Worm (Caenorhabditis elegans) whole organism, L4/young adult: ENCODE measurements around the gene arrd-5.

Source experiments
- W03F9.2 ChIP-seq: fragments of 150-350 bp; optimal IDR thresholded peaks from 2 replicates; lab custom pipeline; 2014; ENCODE audit warnings: missing biosample characterization, missing genetic modification characterization
- dao-5 ChIP-seq: sonication (generic microtip); optimal IDR thresholded peaks from 2 replicates; lab custom pipeline; 2016; ENCODE audit warnings: missing genotype, missing genetic modification characterization, moderate library complexity, missing compliant biosample characterization
- him-1 ChIP-seq: sonication (generic microtip); optimal IDR thresholded peaks from 2 replicates; lab custom pipeline; 2016; ENCODE audit warnings: missing genotype, missing genetic modification reagents, missing genetic modification characterization, missing compliant biosample characterization

arrd-5 gene

DNA sequence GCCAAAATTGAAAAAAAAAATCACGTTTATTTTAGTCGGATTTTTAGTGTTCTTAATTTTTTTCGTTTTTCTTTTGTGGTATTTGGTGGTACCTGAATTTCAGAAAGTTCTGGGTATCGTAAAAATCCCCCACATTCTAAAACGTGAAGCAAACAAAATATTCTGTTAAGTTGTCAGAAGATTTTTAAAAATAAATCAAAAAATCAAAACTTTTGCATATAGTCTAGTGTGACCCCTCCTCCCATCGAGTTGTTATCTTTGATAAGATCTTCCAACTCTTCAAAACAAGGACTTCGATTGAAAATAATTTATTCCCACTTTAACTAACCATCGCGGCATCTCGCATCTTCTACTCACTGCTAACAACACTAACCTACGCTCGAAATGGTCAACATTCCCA, 5.9 kb upstream of the arrd-5 start, which contains the start of gene ZK938.1:
Gene ZK938.1, plus strand, starts transcription at position 301 of the 400 bp plus-strand sequence.
- TF ChIP-seq him-1 (tag; lab: Kevin White, UChicago) (no peak), dao-5 (tag; lab: Kevin White, UChicago) (no peak), W03F9.2 (no peak)

DNA sequence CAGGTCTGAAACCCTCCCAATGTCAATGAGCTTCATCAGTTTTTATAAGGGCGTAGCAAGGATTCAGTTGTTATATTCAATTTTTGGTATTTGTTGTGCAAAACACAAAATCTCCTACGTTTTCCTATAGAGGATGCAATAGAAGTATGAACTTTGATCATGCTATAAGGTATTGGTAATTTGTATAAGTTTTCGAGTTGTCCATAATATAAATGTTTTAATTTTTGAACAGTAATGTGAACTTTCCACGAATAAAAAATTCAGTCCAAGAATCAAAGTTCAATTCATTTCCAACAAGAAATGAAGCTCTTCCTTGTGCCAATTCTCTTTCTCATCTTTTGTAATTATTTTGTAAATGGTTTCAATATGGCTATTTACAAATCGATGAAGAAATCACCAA, 4.0 kb upstream of the arrd-5 start, which contains the start of gene ZK938.12:
Gene ZK938.12, plus strand, starts transcription at position 301 of the 400 bp plus-strand sequence.
- TF ChIP-seq him-1 (tag; lab: Kevin White, UChicago) (no peak), W03F9.2 (no peak), dao-5 (tag; lab: Kevin White, UChicago) (no peak)

DNA sequence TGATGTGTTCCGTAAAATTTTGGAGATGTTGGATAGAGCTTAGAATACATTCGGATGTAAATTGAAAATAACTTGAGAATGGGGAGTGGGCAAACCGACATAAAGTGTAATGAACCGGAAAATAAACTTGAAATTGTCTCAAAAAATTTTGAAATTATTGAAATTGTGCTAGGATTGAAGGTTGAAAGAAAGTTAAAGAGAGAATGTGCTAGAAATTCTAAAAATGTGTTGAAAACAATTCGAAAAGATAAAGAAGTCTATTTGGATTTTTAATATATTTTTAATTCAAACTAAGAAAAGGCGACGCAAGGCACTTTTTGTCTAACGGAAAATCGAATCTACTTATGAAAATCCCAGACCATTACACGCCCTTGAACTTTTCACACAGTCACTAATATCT, 1.2 kb upstream of the arrd-5 start, which contains the start of gene ZK938.3:
Gene ZK938.3, minus strand, starts transcription at position 101 of the 400 bp plus-strand sequence.
- TF ChIP-seq W03F9.2 = no peak
- no peak for TF ChIP-seq him-1 (tag; lab: Kevin White, UChicago)
- no peak for TF ChIP-seq dao-5 (tag; lab: Kevin White, UChicago)

DNA sequence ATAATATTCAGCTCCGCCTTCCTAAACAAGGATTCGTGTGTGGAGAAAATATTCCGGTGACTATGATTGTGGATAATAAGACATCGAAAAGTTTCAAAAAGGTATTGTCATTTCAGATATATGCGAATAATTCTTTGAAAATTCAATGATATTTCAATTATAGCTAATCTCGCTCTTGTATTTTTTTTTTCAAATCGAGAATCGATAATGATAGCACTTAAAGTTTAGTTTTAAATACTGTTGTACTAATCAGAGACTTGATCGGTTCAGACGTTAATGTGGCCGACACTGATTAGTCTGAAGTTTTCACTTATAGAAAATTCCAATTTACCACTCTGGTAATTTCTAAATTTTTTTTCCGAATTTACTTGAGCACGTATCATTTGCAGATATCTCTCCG, 937 bp downstream of the arrd-5 start:
- TF ChIP-seq W03F9.2 = no peak
- no peak for TF ChIP-seq dao-5 (tag; lab: Kevin White, UChicago)
- no peak for TF ChIP-seq him-1 (tag; lab: Kevin White, UChicago)

DNA sequence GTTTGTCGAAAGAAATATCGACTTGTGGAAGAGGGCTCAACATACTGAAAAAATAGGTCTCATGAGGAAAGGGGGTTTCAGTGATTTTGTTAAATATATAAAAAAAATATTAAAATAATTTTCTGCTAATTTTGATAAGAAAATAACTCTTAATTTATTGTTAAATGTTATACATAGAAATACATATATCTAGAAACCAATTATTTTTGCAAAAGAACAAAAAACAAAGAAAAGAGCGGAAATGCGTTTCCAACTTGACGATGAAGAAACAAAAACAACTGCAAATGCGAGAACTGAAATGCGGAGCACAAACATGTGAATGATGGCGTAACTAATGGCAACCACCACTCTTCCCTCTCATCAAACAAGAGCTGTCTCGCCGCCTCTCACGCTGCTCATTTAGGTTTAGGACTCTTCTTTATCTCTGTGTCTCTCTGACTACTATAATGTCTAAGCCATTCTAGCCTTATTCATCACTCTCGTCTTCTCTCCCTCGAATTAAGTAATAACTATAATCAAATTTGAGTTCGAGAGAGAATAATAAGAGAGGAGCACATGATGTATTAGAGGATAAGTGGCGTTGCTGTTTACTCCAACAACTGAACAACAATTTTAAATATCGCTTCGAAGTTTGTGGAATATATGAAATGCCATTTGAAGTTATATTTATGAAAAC, 3.4 kb downstream of the arrd-5 start, which contains the start of gene arrd-4:
Gene arrd-4, minus strand, starts transcription at position 51 of the 676 bp plus-strand sequence.
- TF ChIP-seq dao-5 (tag; lab: Kevin White, UChicago) (no peak), him-1 (tag; lab: Kevin White, UChicago) (no peak), W03F9.2 (no peak)

DNA sequence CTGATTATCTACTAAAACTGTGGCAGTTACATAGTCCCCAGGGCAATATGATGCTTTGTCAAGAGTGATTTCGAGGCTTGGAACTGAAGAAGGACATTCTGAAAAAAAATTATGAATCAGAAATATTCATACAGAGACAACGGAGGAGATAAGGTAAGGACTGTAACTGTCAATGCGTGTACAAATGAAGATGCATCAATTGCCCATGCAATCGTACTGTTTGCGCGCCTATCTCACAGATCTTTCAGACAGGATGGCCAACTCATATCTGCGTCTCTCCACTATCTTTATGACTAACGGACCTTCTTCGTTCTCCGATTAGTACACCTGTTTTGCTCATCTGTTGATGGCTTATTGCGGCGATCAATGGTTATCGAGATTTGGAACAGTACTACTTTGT, 5.3 kb downstream of the arrd-5 start, which contains the start of gene ZK938.11:
Gene ZK938.11, minus strand, starts transcription at position 101 of the 400 bp plus-strand sequence.
- TF ChIP-seq him-1 (tag; lab: Kevin White, UChicago) (no peak), dao-5 (tag; lab: Kevin White, UChicago) (no peak), W03F9.2 (no peak)

DNA sequence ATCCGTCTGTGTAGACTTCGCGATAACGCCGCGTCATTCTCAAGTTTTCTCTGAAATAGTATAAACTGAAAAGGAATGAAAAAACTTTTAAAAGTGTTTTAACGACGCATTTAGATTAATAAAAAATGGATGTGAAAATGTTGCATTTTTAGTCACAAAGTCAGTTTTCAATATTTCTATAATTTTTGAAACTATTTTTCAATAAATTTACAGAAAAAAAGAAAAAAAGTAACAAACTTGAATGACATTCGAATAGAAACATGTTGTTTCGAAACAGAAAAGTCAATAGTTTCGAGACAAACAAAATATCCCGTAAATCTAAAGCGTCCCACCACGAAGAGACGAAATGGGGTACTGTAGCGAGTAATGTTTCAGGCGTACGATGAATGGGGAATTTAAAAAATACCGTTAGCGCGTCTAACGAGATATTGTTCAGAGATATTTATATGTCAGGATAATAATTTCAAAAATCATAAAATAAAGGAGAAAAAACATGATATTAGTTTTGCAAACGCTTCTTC, 7.0 kb downstream of the arrd-5 start, which contains the start of gene rnh-1.2:
Gene rnh-1.2, minus strand, starts transcription at position 51 of the 521 bp plus-strand sequence.
- no peak for TF ChIP-seq dao-5 (tag; lab: Kevin White, UChicago)
- TF ChIP-seq him-1 (tag; lab: Kevin White, UChicago) = no peak
- no peak for TF ChIP-seq W03F9.2

DNA sequence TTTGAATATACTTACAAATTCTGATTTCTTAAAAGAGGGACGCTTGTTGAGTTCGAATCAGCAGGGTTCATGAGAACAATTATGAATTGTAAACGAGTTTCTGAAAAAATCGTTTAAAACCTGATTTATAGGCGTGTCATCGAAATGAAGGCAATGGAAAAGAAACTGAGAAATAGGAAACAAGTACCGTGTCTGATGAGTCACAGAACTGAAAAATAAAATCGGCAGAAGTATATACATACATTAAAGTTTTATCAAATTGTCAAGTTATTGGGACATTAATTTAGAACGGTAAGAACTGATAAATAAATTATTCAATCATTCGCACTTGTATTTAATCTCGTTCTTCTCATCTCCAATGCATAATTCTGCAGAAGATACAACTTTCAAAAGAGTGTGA, 10.2 kb downstream of the arrd-5 start, which contains the start of gene chil-9:
Gene chil-9, minus strand, starts transcription at position 101 of the 400 bp plus-strand sequence.
- no peak for TF ChIP-seq dao-5 (tag; lab: Kevin White, UChicago)
- no peak for TF ChIP-seq W03F9.2
- TF ChIP-seq him-1 (tag; lab: Kevin White, UChicago) = no peak

DNA sequence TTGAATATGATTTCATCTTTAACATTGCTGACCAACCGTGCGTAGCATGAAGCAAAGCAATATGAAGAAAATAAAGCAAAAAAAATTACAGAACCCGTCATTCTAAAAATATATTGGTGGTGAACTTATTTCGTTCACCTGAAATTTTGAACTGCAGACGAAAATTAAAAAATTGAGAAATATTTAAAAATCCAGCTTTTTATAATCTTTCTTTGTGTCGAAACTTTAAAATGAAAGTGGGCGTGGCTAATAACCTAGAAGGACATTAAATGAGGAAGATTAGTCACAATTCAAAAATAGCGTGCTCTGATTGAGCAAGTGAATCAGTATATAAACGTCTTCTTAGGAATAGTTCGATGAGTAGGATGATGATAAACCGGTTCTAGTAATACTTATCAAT, 14.5 kb downstream of the arrd-5 start, which contains the start of gene old-2:
Gene old-2, minus strand, starts transcription at position 101 of the 400 bp plus-strand sequence.
- TF ChIP-seq him-1 (tag; lab: Kevin White, UChicago) = no peak

DNA sequence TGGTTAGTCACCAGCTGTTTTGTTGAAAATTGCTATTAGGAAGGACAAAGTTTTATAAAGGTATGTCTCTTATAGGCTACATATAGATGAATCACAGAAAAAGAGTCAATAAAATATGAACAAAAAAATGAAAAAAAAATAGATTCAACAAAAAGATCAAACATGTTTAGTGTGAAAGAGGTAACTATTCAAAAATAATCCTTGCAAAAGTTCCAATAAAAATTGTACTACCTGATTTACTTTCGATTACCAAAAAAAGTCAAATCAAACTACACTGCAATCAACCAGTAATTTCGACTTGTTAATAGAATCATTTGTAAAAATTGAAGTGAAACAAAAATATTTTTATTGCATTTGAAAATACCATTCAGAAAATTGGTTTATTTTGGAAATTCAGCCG, 15.9 kb downstream of the arrd-5 start, which contains the start of gene ZK938.10:
Gene ZK938.10, minus strand, starts transcription at position 101 of the 400 bp plus-strand sequence.
- TF ChIP-seq W03F9.2 (no peak), dao-5 (tag; lab: Kevin White, UChicago) (no peak), him-1 (tag; lab: Kevin White, UChicago) (no peak)

DNA sequence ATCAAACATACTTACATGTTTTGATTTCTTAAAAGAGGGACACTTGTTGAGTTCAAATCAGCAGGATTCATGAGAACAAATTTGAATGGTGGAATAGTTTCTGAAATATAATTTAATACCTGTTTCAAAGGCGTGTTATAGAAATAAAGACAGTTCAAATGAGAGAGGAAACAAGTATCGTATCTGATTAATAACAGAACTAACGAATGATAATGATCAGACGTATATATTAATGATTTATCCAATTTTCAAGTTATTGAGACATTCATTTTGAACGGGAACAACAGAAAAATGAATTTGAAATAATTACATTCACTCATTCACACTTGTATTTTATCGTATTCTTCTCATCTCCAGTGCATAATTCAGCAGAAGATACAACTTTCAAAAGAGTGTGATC, 20.6 kb downstream of the arrd-5 start, which contains the start of gene chil-4:
Gene chil-4, minus strand, starts transcription at position 101 of the 400 bp plus-strand sequence.
- TF ChIP-seq dao-5 (tag; lab: Kevin White, UChicago) = no peak
- TF ChIP-seq him-1 (tag; lab: Kevin White, UChicago) = no peak
- no peak for TF ChIP-seq W03F9.2

DNA sequence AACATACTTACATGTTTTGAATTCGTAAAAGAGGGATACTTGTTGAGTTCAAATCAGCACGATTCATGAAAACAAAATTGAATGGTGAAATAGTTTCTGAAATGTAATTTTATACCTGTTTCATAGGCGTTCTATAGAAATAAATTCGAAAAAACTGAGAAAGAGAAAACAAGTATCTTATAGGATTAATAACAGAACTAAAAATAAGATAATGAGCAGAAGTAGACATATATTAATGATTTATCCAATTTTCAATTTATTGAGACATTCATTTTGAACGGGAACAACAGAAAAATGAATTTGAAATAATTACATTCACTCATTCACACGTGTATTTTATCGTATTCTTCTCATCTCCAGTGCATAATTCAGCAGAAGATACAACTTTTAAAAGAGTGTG, 22.8 kb downstream of the arrd-5 start, which contains the start of gene chil-6:
Gene chil-6, minus strand, starts transcription at position 101 of the 400 bp plus-strand sequence.
- TF ChIP-seq W03F9.2 (no peak), dao-5 (tag; lab: Kevin White, UChicago) (no peak), him-1 (tag; lab: Kevin White, UChicago) (no peak)

DNA sequence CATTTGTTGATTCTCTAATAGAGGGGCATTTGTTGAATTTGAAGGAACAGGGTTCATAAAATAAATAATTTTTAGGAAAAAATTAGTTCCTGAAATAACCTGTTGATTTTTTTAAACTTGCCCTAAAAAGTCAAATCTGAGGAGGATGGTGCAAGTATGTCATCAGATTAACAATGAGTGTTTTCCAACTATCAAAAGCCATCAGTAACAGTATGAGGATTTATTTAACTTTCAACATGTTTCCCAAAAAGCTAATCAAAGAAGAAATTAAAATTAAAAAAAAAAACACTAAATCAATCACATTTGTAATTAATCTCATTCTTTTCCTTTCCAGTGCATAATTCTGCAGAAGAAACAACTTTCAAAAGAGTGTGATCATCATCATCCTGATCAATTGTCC, 24.6 kb downstream of the arrd-5 start, which contains the start of gene chil-5:
Gene chil-5, minus strand, starts transcription at position 101 of the 400 bp plus-strand sequence.
- TF ChIP-seq W03F9.2 (no peak), dao-5 (tag; lab: Kevin White, UChicago) (no peak)

DNA sequence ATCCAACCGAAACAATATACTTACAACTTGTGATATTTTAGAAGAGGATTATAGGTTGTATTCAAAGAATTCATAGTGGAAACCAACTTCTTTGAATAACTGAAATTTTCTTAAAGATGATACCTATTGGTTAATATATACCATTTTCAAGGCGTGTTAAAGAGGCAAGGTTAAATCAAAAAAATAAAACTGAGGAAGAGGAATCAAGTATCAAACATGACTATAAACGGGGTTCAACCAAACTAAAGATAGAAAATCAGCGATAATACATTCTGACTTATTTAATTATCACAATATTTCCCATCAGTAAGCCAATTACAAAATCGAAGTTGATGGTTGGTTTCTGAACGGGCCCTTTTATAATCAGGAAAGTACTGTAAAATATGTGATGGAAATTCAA, 26.4 kb downstream of the arrd-5 start, which contains the start of gene chil-3:
Gene chil-3, minus strand, starts transcription at position 101 of the 400 bp plus-strand sequence.
- TF ChIP-seq him-1 (tag; lab: Kevin White, UChicago) (no peak), W03F9.2 (no peak), dao-5 (tag; lab: Kevin White, UChicago) (no peak)
